Fruit fly (Drosophila melanogaster) whole organism, embryonic: ENCODE results near the gene Rab14.

Source experiments
- Asciz ChIP-seq: fragments of 200-800 bp; sonication (Bioruptor generic); optimal IDR thresholded peaks from 2 replicates; lab custom pipeline; 2017; ENCODE audit warnings: missing biosample characterization, mild to moderate bottlenecking, missing genetic modification characterization, missing genetic modification reagents
- CG10366 ChIP-seq: fragments of 200-800 bp; sonication (Bioruptor generic); IDR thresholded peaks from 2 replicates; pipeline ENCODE4 v1.3.6; 2022; ENCODE audit warnings: missing biosample characterization, missing genetic modification characterization
- CG10431 ChIP-seq: fragments of 200-800 bp; sonication (Bioruptor generic); optimal IDR thresholded peaks from 3 replicates; lab custom pipeline; 2018; ENCODE audit warnings: missing biosample characterization, mild to moderate bottlenecking, missing genetic modification characterization
- CG10543 ChIP-seq: fragments of 200-800 bp; sonication (Bioruptor generic); optimal IDR thresholded peaks from 3 replicates; lab custom pipeline; 2017; ENCODE audit warnings: missing biosample characterization, mild to moderate bottlenecking, missing genetic modification characterization, moderate library complexity
- CG12236 ChIP-seq: fragments of 200-800 bp; sonication (Bioruptor generic); optimal IDR thresholded peaks from 2 replicates; lab custom pipeline; 2016; ENCODE audit warnings: missing biosample characterization, missing genetic modification characterization
- CG13123 ChIP-seq: fragments of 200-800 bp; sonication (Bioruptor generic); optimal IDR thresholded peaks from 2 replicates; lab custom pipeline; 2016; ENCODE audit warnings: missing biosample characterization, missing genetic modification characterization
- CG13775 ChIP-seq: fragments of 200-800 bp; sonication (Bioruptor generic); optimal IDR thresholded peaks from 3 replicates; lab custom pipeline; 2017; ENCODE audit warnings: missing biosample characterization, mild to moderate bottlenecking, missing genetic modification characterization
- CG14860 ChIP-seq: fragments of 200-800 bp; sonication (Bioruptor generic); IDR thresholded peaks from 3 replicates; pipeline ENCODE4 v1.3.6; 2022; ENCODE audit warnings: missing biosample characterization, missing genetic modification characterization; ENCODE audit not compliant: partially characterized antibody
- CG16815 ChIP-seq: fragments of 200-800 bp; sonication (Bioruptor generic); optimal IDR thresholded peaks from 3 replicates; lab custom pipeline; 2017; ENCODE audit warnings: missing biosample characterization, mild to moderate bottlenecking, missing genetic modification characterization
- CG17568 ChIP-seq: fragments of 200-800 bp; sonication (Bioruptor generic); optimal IDR thresholded peaks from 2 replicates; lab custom pipeline; 2018; ENCODE audit warnings: missing biosample characterization, mild to moderate bottlenecking, missing genetic modification characterization, moderate library complexity
- CG17829 ChIP-seq: fragments of 200-800 bp; optimal IDR thresholded peaks from 2 replicates; lab custom pipeline; 2019; ENCODE audit warnings: missing biosample characterization, mild to moderate bottlenecking, missing genetic modification characterization, moderate library complexity
- CG18262 ChIP-seq: fragments of 200-800 bp; optimal IDR thresholded peaks from 3 replicates; lab custom pipeline; 2019; ENCODE audit warnings: missing biosample characterization, mild to moderate bottlenecking, missing genetic modification characterization, moderate library complexity
- CG18764 ChIP-seq: fragments of 200-800 bp; sonication (Bioruptor generic); optimal IDR thresholded peaks from 3 replicates; lab custom pipeline; 2016; ENCODE audit warnings: missing biosample characterization, missing genetic modification characterization
- CG2712 ChIP-seq: fragments of 200-800 bp; optimal IDR thresholded peaks from 3 replicates; lab custom pipeline; 2019; ENCODE audit warnings: missing biosample characterization, mild to moderate bottlenecking, missing genetic modification characterization, moderate library complexity
- CG33557 ChIP-seq: fragments of 200-800 bp; sonication (Bioruptor generic); optimal IDR thresholded peaks from 2 replicates; lab custom pipeline; 2019; ENCODE audit warnings: missing biosample characterization, mild to moderate bottlenecking, missing genetic modification characterization, moderate library complexity
- CG7372 ChIP-seq: fragments of 200-800 bp; sonication (Bioruptor generic); IDR thresholded peaks from 2 replicates; pipeline ENCODE4 v1.3.6; 2022; ENCODE audit warnings: missing biosample characterization, missing genetic modification characterization
- D19A ChIP-seq: fragments of 200-800 bp; optimal IDR thresholded peaks from 3 replicates; lab custom pipeline; 2019; ENCODE audit warnings: missing biosample characterization, mild to moderate bottlenecking, missing genetic modification characterization, moderate library complexity
- Dfd ChIP-seq, 2 experiments: fragments of >200 bp; optimal IDR thresholded peaks; 2 replicates each; lab custom pipeline; 2017; ENCODE audit warnings: missing biosample characterization in 2 of 2, missing genetic modification characterization in 2 of 2
- Doc3 ChIP-seq: fragments of 200-800 bp; sonication (Bioruptor generic); IDR thresholded peaks from 3 replicates; pipeline ENCODE4 v1.3.6; 2022; ENCODE audit warnings: missing biosample characterization, missing genetic modification characterization; ENCODE audit not compliant: partially characterized antibody
- Hand ChIP-seq: fragments of 200-800 bp; sonication (Bioruptor generic); optimal IDR thresholded peaks from 2 replicates; lab custom pipeline; 2017; ENCODE audit warnings: mild to moderate bottlenecking, missing biosample characterization, missing genetic modification reagents, missing genetic modification characterization
- NFAT ChIP-seq: fragments of 200-800 bp; sonication (Bioruptor generic); IDR thresholded peaks from 2 replicates; pipeline ENCODE4 v1.3.6; 2022; ENCODE audit warnings: missing biosample characterization, missing genetic modification characterization
- Neu2 ChIP-seq: fragments of 200-800 bp; sonication (Bioruptor generic); optimal IDR thresholded peaks from 3 replicates; lab custom pipeline; 2016; ENCODE audit warnings: missing biosample characterization, missing genetic modification characterization, borderline replicate concordance
- PHDP ChIP-seq: fragments of 200-800 bp; sonication (Bioruptor generic); optimal IDR thresholded peaks from 3 replicates; lab custom pipeline; 2018; ENCODE audit warnings: missing biosample characterization, mild to moderate bottlenecking, missing genetic modification characterization, moderate library complexity
- Sry-δ ChIP-seq: fragments of 200-800 bp; sonication (Bioruptor generic); optimal IDR thresholded peaks from 2 replicates; lab custom pipeline; 2016; ENCODE audit warnings: missing biosample characterization, missing genetic modification characterization
- ab ChIP-seq: fragments of 200-800 bp; sonication (Bioruptor generic); optimal IDR thresholded peaks from 2 replicates; lab custom pipeline; 2016; ENCODE audit warnings: missing biosample characterization, missing genetic modification characterization
- bsh ChIP-seq, 2 experiments: fragments of 200-800 bp; sonication (Bioruptor generic); optimal IDR thresholded peaks; 2 replicates each; lab custom pipeline; 2017 to 2018; ENCODE audit warnings: mild to moderate bottlenecking in 2 of 2, missing biosample characterization in 2 of 2, missing genetic modification characterization in 2 of 2, moderate library complexity in 1 of 2
- crp ChIP-seq, 2 experiments: fragments of 200-800 bp; sonication (Bioruptor generic); optimal IDR thresholded peaks; 2 replicates in 1 of 2; 3 replicates in 1 of 2; lab custom pipeline; 2017; ENCODE audit warnings: missing biosample characterization in 2 of 2, missing genetic modification characterization in 2 of 2, mild to moderate bottlenecking in 1 of 2, moderate library complexity in 1 of 2
- dm ChIP-seq: fragments of 200-800 bp; sonication (Bioruptor generic); optimal IDR thresholded peaks from 3 replicates; lab custom pipeline; 2016; ENCODE audit warnings: missing biosample characterization, missing genetic modification characterization
- gcm2 ChIP-seq: fragments of 200-800 bp; sonication (Bioruptor generic); optimal IDR thresholded peaks from 2 replicates; lab custom pipeline; 2016; ENCODE audit warnings: missing biosample characterization, missing genetic modification characterization
- gsb-n ChIP-seq: fragments of 200-800 bp; sonication (Bioruptor generic); optimal IDR thresholded peaks from 3 replicates; lab custom pipeline; 2018; ENCODE audit warnings: missing biosample characterization, mild to moderate bottlenecking, missing genetic modification characterization
- h ChIP-seq: fragments of >200 bp; optimal IDR thresholded peaks from 2 replicates; lab custom pipeline; 2017
- kah ChIP-seq: fragments of 200-800 bp; sonication (Bioruptor generic); optimal IDR thresholded peaks from 2 replicates; lab custom pipeline; 2018; ENCODE audit warnings: missing biosample characterization, mild to moderate bottlenecking, missing genetic modification characterization
- lab ChIP-seq: fragments of 200-800 bp; sonication (Bioruptor generic); optimal IDR thresholded peaks from 3 replicates; lab custom pipeline; 2017; ENCODE audit warnings: missing biosample characterization, missing genetic modification characterization, mild to moderate bottlenecking, moderate library complexity, missing genetic modification reagents
- lmd ChIP-seq: fragments of 200-800 bp; sonication (Bioruptor generic); IDR thresholded peaks from 2 replicates; pipeline ENCODE4 v1.3.6; 2022; ENCODE audit warnings: missing biosample characterization, missing genetic modification characterization
- lov ChIP-seq, 2 experiments: fragments of 200-800 bp in 1 of 2; fragments of >200 bp in 1 of 2; sonication (Bioruptor generic) in 1 of 2; IDR thresholded peaks in 1 of 2; optimal IDR thresholded peaks in 1 of 2; 2 replicates in 1 of 2; 3 replicates in 1 of 2; pipeline versions ENCODE4 v1.3.6 to Lab custom; 2017 to 2022; ENCODE audit warnings: missing biosample characterization in 1 of 2, missing genetic modification characterization in 1 of 2
- nerfin-2 ChIP-seq: fragments of 200-800 bp; sonication (Bioruptor generic); IDR thresholded peaks from 2 replicates; pipeline ENCODE4 v1.3.6; 2022; ENCODE audit warnings: missing biosample characterization, missing genetic modification characterization; ENCODE audit not compliant: partially characterized antibody
- nmo ChIP-seq: fragments of 200-800 bp; sonication (Bioruptor generic); optimal IDR thresholded peaks from 2 replicates; lab custom pipeline; 2018; ENCODE audit warnings: missing biosample characterization, mild to moderate bottlenecking, missing genetic modification characterization, moderate library complexity
- pita ChIP-seq: fragments of 200-800 bp; sonication (Bioruptor generic); optimal IDR thresholded peaks from 2 replicates; lab custom pipeline; 2017; ENCODE audit warnings: missing biosample characterization, mild to moderate bottlenecking, missing genetic modification characterization
- prd ChIP-seq, 3 experiments: fragments of >200 bp in 2 of 3; fragments of 200-800 bp in 1 of 3; sonication (Bioruptor generic) in 1 of 3; optimal IDR thresholded peaks in 2 of 3; IDR thresholded peaks in 1 of 3; 2 replicates in 2 of 3; 3 replicates in 1 of 3; pipeline versions ENCODE4 v1.3.6 to Lab custom; 2017 to 2022; ENCODE audit warnings: missing biosample characterization in 1 of 3, missing genetic modification characterization in 1 of 3
- psq ChIP-seq: fragments of 200-800 bp; sonication (Bioruptor generic); optimal IDR thresholded peaks from 2 replicates; lab custom pipeline; 2017; ENCODE audit warnings: missing biosample characterization, missing genetic modification characterization
- pzg ChIP-seq: fragments of 200-800 bp; sonication (Bioruptor generic); optimal IDR thresholded peaks from 3 replicates; lab custom pipeline; 2018; ENCODE audit warnings: missing biosample characterization, mild to moderate bottlenecking, missing genetic modification characterization, moderate library complexity
- row ChIP-seq: fragments of 200-800 bp; sonication (Bioruptor generic); IDR thresholded peaks from 3 replicates; pipeline ENCODE4 v1.3.6; 2022; ENCODE audit warnings: missing biosample characterization, missing genetic modification characterization
- run ChIP-seq: fragments of 200-800 bp; sonication (Bioruptor generic); optimal IDR thresholded peaks from 3 replicates; lab custom pipeline; 2018; ENCODE audit warnings: missing biosample characterization, mild to moderate bottlenecking, missing genetic modification characterization
- stwl ChIP-seq: fragments of 200-800 bp; sonication (Bioruptor generic); optimal IDR thresholded peaks from 3 replicates; lab custom pipeline; 2018; ENCODE audit warnings: missing biosample characterization, mild to moderate bottlenecking, missing genetic modification characterization, moderate library complexity
- sug ChIP-seq: fragments of 200-800 bp; optimal IDR thresholded peaks from 2 replicates; lab custom pipeline; 2019; ENCODE audit warnings: missing biosample characterization, mild to moderate bottlenecking, missing genetic modification characterization, moderate library complexity
- trh ChIP-seq: fragments of 200-800 bp; sonication (Bioruptor generic); optimal IDR thresholded peaks from 2 replicates; lab custom pipeline; 2016; ENCODE audit warnings: missing biosample characterization, missing genetic modification characterization
- yki ChIP-seq: fragments of >200 bp; optimal IDR thresholded peaks from 3 replicates; lab custom pipeline; 2018
- zfh2 ChIP-seq: fragments of 200-800 bp; sonication (Bioruptor generic); optimal IDR thresholded peaks from 2 replicates; lab custom pipeline; 2016; ENCODE audit warnings: missing biosample characterization, missing genetic modification characterization

Rab14 gene

DNA sequence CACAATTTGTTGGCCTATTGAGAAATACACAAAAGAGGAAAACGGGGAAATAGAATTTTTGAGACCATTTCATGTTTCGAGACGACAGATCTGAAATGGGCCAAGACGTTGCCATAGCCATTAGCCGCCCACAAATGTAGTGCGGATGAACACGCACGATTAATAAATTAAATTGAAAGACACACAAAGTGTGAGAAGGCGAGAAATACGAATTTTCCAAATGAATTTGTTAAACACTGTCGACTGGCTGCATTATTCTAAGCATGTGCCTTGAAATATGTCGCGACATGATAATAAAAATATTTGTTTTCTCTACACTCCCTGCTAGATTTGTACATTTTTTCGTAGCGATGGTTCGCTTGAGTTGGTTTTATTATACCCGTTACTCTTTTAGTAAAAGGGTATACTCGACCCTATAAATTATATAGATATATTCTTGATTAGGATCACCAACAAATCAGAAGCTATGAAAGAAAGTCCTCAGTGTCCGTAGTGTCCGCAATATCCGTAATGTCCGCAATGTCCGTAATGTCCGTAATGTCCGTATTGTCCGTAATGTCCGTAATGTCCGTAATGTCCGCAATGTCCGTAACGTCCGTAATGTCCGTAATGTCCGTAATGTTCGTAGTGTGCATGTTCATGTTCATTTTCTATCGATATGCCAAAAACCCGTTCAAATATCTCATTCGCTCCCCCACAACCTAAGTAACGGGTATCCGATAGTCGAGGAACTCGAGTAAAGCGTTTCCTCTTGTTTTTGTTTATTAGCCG is 21.7 kb downstream of the Rab14 start (continued):
- no peak for TF ChIP-seq CG10543 (GFP tag; lab: Kevin White, UChicago)
- TF ChIP-seq trh (GFP tag; lab: Kevin White, UChicago) = no peak
- TF ChIP-seq CG16815 (GFP tag; lab: Kevin White, UChicago) = peak; percentile 29
- TF ChIP-seq CG18262 (tag; lab: Kevin White, UChicago) = peak; percentile 68
- TF ChIP-seq bsh (GFP tag; optimal IDR thresholded peaks at IDR 0.05; lab: Kevin White, UChicago) = no peak
- TF ChIP-seq CG13123 = no peak
- TF ChIP-seq NFAT (GFP tag; lab: Robert Waterston, UW) = no peak
- TF ChIP-seq CG18764 (GFP tag; lab: Kevin White, UChicago) = peak; percentile 27
- TF ChIP-seq prd (optimal IDR thresholded peaks at IDR 0.05; lab: Kevin White, UChicago) = no peak
- TF ChIP-seq prd (GFP tag; IDR thresholded peaks at IDR 0.05; lab: Robert Waterston, UW) = peak; percentile 52
- no peak for TF ChIP-seq Neu2
- TF ChIP-seq CG14860 (GFP tag; lab: Robert Waterston, UW) = no peak
- peak; percentile 61 for TF ChIP-seq row (GFP tag; lab: Robert Waterston, UW)
- TF ChIP-seq gcm2 (GFP tag; lab: Kevin White, UChicago) = no peak
- TF ChIP-seq CG2712 (tag; lab: Kevin White, UChicago) = peak; percentile 55
- no peak for TF ChIP-seq pzg
- TF ChIP-seq CG10431 (GFP tag; lab: Kevin White, UChicago) = no peak
- no peak for TF ChIP-seq CG10366 (GFP tag; lab: Robert Waterston, UW)
- no peak for TF ChIP-seq Sry-δ (GFP tag; lab: Kevin White, UChicago)
- TF ChIP-seq lmd (GFP tag; lab: Robert Waterston, UW) = peak; percentile 67
- no peak for TF ChIP-seq CG33557 (GFP tag; lab: Kevin White, UChicago)
- no peak for TF ChIP-seq nerfin-2 (GFP tag; lab: Robert Waterston, UW)
- no peak for TF ChIP-seq run (tag; lab: Kevin White, UChicago)
- no peak for TF ChIP-seq crp (GFP tag; optimal IDR thresholded peaks at IDR 0.05; lab: Kevin White, UChicago)
- TF ChIP-seq h (lab: Kevin White, UChicago) = no peak
- no peak for TF ChIP-seq CG12236 (GFP tag; lab: Kevin White, UChicago)
- TF ChIP-seq CG13775 (GFP tag; lab: Kevin White, UChicago) = peak; percentile 47
- TF ChIP-seq kah (GFP tag; lab: Kevin White, UChicago) = no peak
- peak; percentile 33 for TF ChIP-seq CG17829
- peak; percentile 7 for TF ChIP-seq sug (tag; lab: Kevin White, UChicago)
- TF ChIP-seq Asciz (GFP tag; lab: Kevin White, UChicago) = no peak
- TF ChIP-seq Doc3 (GFP tag; lab: Robert Waterston, UW) = no peak
- peak; percentile 14 for TF ChIP-seq D19A (tag; lab: Kevin White, UChicago)
- TF ChIP-seq CG17568 (GFP tag; lab: Kevin White, UChicago) = no peak
- TF ChIP-seq stwl (tag; lab: Kevin White, UChicago) = no peak
- TF ChIP-seq Dfd (GFP tag; optimal IDR thresholded peaks at IDR 0.05; lab: Kevin White, UChicago) = no peak
- TF ChIP-seq psq = no peak
- TF ChIP-seq zfh2 (GFP tag; lab: Kevin White, UChicago) = peak; percentile 34
- peak; percentile 21 for TF ChIP-seq gsb-n (tag; lab: Kevin White, UChicago)
- TF ChIP-seq lab = peak; percentile 6
- TF ChIP-seq ab = no peak
- TF ChIP-seq pita (GFP tag; lab: Kevin White, UChicago) = no peak
- no peak for TF ChIP-seq dm
- no peak for TF ChIP-seq lov (optimal IDR thresholded peaks at IDR 0.05; lab: Kevin White, UChicago)
- TF ChIP-seq lov (GFP tag; IDR thresholded peaks at IDR 0.05; lab: Robert Waterston, UW) = no peak
- peak; percentile 7 for TF ChIP-seq PHDP (tag; lab: Kevin White, UChicago)
- TF ChIP-seq CG7372 = 0 out of 2 replicates have a peak, but pooled peaks have one; percentile 21
- TF ChIP-seq Hand (GFP tag; lab: Kevin White, UChicago) = no peak
- TF ChIP-seq nmo (GFP tag; lab: Kevin White, UChicago) = peak; percentile 54
- no peak for TF ChIP-seq yki
